Worm (Caenorhabditis elegans) whole organism, L1 larva: Measurements from ENCODE around the gene bath-37.

ENCODE experiments used
- C34B4.2 ChIP-seq: sonication (generic microtip); optimal IDR thresholded peaks from 2 replicates; lab custom pipeline; 2017; ENCODE audit warnings: mild to moderate bottlenecking, missing genetic modification characterization, missing compliant biosample characterization
- Y116A8C.19 ChIP-seq: sonication (generic microtip); optimal IDR thresholded peaks from 2 replicates; lab custom pipeline; 2016; ENCODE audit warnings: missing compliant biosample characterization, missing genetic modification characterization, borderline replicate concordance
- aha-1 ChIP-seq: fragments of 150-350 bp; optimal IDR thresholded peaks from 2 replicates; lab custom pipeline; 2014; ENCODE audit warnings: missing biosample characterization, missing genetic modification characterization
- blmp-1 ChIP-seq: fragments of 150-350 bp; optimal IDR thresholded peaks from 2 replicates; lab custom pipeline; 2014; ENCODE audit warnings: missing biosample characterization, missing genetic modification characterization
- ceh-63 ChIP-seq: fragments of 200-800 bp; sonication (Bioruptor generic); optimal IDR thresholded peaks from 2 replicates; lab custom pipeline; 2018; ENCODE audit warnings: mild to moderate bottlenecking, missing genetic modification characterization, missing compliant biosample characterization
- ceh-8 ChIP-seq: fragments of 200-800 bp; sonication (Bioruptor generic); optimal IDR thresholded peaks from 2 replicates; lab custom pipeline; 2018; ENCODE audit warnings: mild to moderate bottlenecking, missing genetic modification characterization, moderate library complexity, missing compliant biosample characterization
- ceh-82 ChIP-seq, 3 experiments: fragments of 150-350 bp in 1 of 3; sonication (generic microtip) in 2 of 3; optimal IDR thresholded peaks; 2 replicates each; lab custom pipeline; 2014 to 2017; ENCODE audit warnings: missing biosample characterization in 3 of 3, missing genetic modification characterization in 3 of 3
- ces-1 ChIP-seq: fragments of 150-350 bp; optimal IDR thresholded peaks from 2 replicates; lab custom pipeline; 2014; ENCODE audit warnings: missing biosample characterization, missing genetic modification reagents, missing genetic modification characterization
- dpl-1 ChIP-seq, 3 experiments: fragments of 150-350 bp in 2 of 3; sonication (generic microtip) in 1 of 3; optimal IDR thresholded peaks; 2 replicates each; lab custom pipeline; 2014 to 2017; ENCODE audit warnings: missing biosample characterization in 3 of 3, missing genetic modification characterization in 3 of 3, missing genetic modification reagents in 3 of 3
- dsc-1 ChIP-seq: sonication (generic microtip); optimal IDR thresholded peaks from 2 replicates; lab custom pipeline; 2016; ENCODE audit warnings: mild to moderate bottlenecking, missing genetic modification characterization, missing compliant biosample characterization
- efl-1 ChIP-seq, 4 experiments: fragments of 150-350 bp; optimal IDR thresholded peaks in 3 of 4; peaks in 1 of 4; 1 replicate in 1 of 4; 2 replicates in 3 of 4; lab custom pipeline; 2014; ENCODE audit warnings: missing biosample characterization in 2 of 4, missing genetic modification characterization in 2 of 4, missing genetic modification reagents in 2 of 4
- efl-3 ChIP-seq: fragments of 200-800 bp; sonication (Bioruptor generic); optimal IDR thresholded peaks from 2 replicates; lab custom pipeline; 2018; ENCODE audit warnings: mild to moderate bottlenecking, missing genetic modification characterization, missing compliant biosample characterization
- egl-13 ChIP-seq: sonication (generic microtip); optimal IDR thresholded peaks from 2 replicates; lab custom pipeline; 2016; ENCODE audit warnings: missing genotype, missing genetic modification reagents, missing genetic modification characterization, missing compliant biosample characterization
- egl-27 ChIP-seq, 2 experiments: fragments of 150-350 bp in 1 of 2; sonication (generic microtip); optimal IDR thresholded peaks; 3 replicates each; lab custom pipeline; 2017 to 2018; ENCODE audit warnings: missing biosample characterization in 2 of 2, missing genetic modification characterization in 2 of 2, missing genetic modification reagents in 2 of 2
- elt-3 ChIP-seq, 6 experiments: fragments of 150-350 bp in 1 of 6; sonication (generic microtip); optimal IDR thresholded peaks; 2 replicates each; lab custom pipeline; 2017 to 2018; ENCODE audit warnings: missing biosample characterization in 6 of 6, missing genetic modification characterization in 6 of 6, inconsistent platforms in 1 of 6
- fkh-10 ChIP-seq: sonication (generic microtip); optimal IDR thresholded peaks from 2 replicates; lab custom pipeline; 2017; ENCODE audit warnings: missing biosample characterization, missing genetic modification reagents, missing genetic modification characterization
- fkh-4 ChIP-seq: sonication (generic microtip); optimal IDR thresholded peaks from 2 replicates; lab custom pipeline; 2016; ENCODE audit warnings: missing compliant biosample characterization, missing genetic modification characterization, borderline replicate concordance
- fkh-8 ChIP-seq: sonication (generic microtip); optimal IDR thresholded peaks from 2 replicates; lab custom pipeline; 2016; ENCODE audit warnings: mild to moderate bottlenecking, missing genetic modification characterization, missing compliant biosample characterization
- grh-1 ChIP-seq: fragments of 200-800 bp; sonication (Bioruptor generic); IDR thresholded peaks from 2 replicates; pipeline ENCODE4 v1.3.6; 2022; ENCODE audit warnings: missing genetic modification reagents, missing genetic modification characterization, missing compliant biosample characterization
- isw-1 ChIP-seq: fragments of 200-800 bp; sonication (Bioruptor generic); IDR thresholded peaks from 2 replicates; pipeline ENCODE4 v1.3.6; 2022; ENCODE audit warnings: missing genetic modification characterization, missing compliant biosample characterization
- lin-13 ChIP-seq: fragments of 150-350 bp; optimal IDR thresholded peaks from 2 replicates; lab custom pipeline; 2014; ENCODE audit warnings: missing biosample characterization, missing genetic modification reagents, missing genetic modification characterization
- lin-15B ChIP-seq: fragments of 150-350 bp; sonication (generic microtip); optimal IDR thresholded peaks from 3 replicates; lab custom pipeline; 2014; ENCODE audit warnings: missing biosample characterization, missing genetic modification characterization
- lin-35 ChIP-seq, 2 experiments: fragments of 150-350 bp; optimal IDR thresholded peaks; 2 replicates each; lab custom pipeline; 2014; ENCODE audit warnings: missing biosample characterization in 2 of 2, missing genetic modification characterization in 2 of 2, missing genetic modification reagents in 2 of 2
- lir-3 ChIP-seq: sonication (generic microtip); optimal IDR thresholded peaks from 2 replicates; lab custom pipeline; 2016; ENCODE audit warnings: mild to moderate bottlenecking, missing genetic modification characterization, moderate library complexity, missing compliant biosample characterization; ENCODE audit not compliant: poor library complexity
- lsy-2 ChIP-seq, 2 experiments: fragments of 150-350 bp; optimal IDR thresholded peaks; 2 replicates each; lab custom pipeline; 2014; ENCODE audit warnings: missing biosample characterization in 2 of 2, missing genetic modification characterization in 2 of 2
- mab-9 ChIP-seq: fragments of 200-800 bp; sonication (Bioruptor generic); IDR thresholded peaks from 2 replicates; pipeline ENCODE4 v1.3.6; 2022; ENCODE audit warnings: missing genetic modification reagents, missing genetic modification characterization, missing compliant biosample characterization
- mep-1 ChIP-seq: fragments of 150-350 bp; optimal IDR thresholded peaks from 2 replicates; lab custom pipeline; 2014; ENCODE audit warnings: missing biosample characterization, missing genetic modification characterization
- nhr-12 ChIP-seq: sonication (generic microtip); optimal IDR thresholded peaks from 2 replicates; lab custom pipeline; 2017; ENCODE audit warnings: missing biosample characterization, missing genetic modification characterization
- nhr-19 ChIP-seq: fragments of 200-800 bp; sonication (Bioruptor generic); conservative IDR thresholded peaks from 2 replicates; pipeline ENCODE4 v1.3.6; 2022; ENCODE audit warnings: missing genetic modification characterization, missing compliant biosample characterization
- nhr-20 ChIP-seq: sonication (generic microtip); optimal IDR thresholded peaks from 2 replicates; lab custom pipeline; 2016; ENCODE audit warnings: mild to moderate bottlenecking, missing genetic modification characterization, missing compliant biosample characterization
- nhr-28 ChIP-seq: fragments of 150-350 bp; optimal IDR thresholded peaks from 2 replicates; lab custom pipeline; 2014; ENCODE audit warnings: missing biosample characterization, missing genetic modification characterization
- nhr-47 ChIP-seq: sonication (generic microtip); optimal IDR thresholded peaks from 2 replicates; lab custom pipeline; 2016; ENCODE audit warnings: mild to moderate bottlenecking, missing genetic modification characterization, moderate library complexity, missing compliant biosample characterization
- nhr-71 ChIP-seq: sonication (generic microtip); optimal IDR thresholded peaks from 2 replicates; lab custom pipeline; 2016; ENCODE audit warnings: mild to moderate bottlenecking, missing genetic modification characterization, moderate library complexity, missing compliant biosample characterization
- nhr-76 ChIP-seq: sonication (generic microtip); optimal IDR thresholded peaks from 2 replicates; lab custom pipeline; 2017; ENCODE audit warnings: missing biosample characterization, missing genetic modification characterization
- nhr-77 ChIP-seq: fragments of 150-350 bp; optimal IDR thresholded peaks from 2 replicates; lab custom pipeline; 2014; ENCODE audit warnings: missing biosample characterization, missing genetic modification characterization
- nhr-85 ChIP-seq: sonication (generic microtip); peaks from one replicate; lab custom pipeline; 2016; ENCODE audit warnings: missing genetic modification characterization, inconsistent platforms, missing compliant biosample characterization
- nhr-90 ChIP-seq: sonication (generic microtip); optimal IDR thresholded peaks from 2 replicates; lab custom pipeline; 2016; ENCODE audit warnings: mild to moderate bottlenecking, missing genetic modification characterization, missing compliant biosample characterization; ENCODE audit not compliant: poor library complexity
- pag-3 ChIP-seq: sonication (generic microtip); optimal IDR thresholded peaks from 2 replicates; lab custom pipeline; 2017; ENCODE audit warnings: missing genetic modification characterization, mild to moderate bottlenecking, missing compliant biosample characterization, antibody characterized with exemption, borderline replicate concordance; ENCODE audit not compliant: insufficient read depth
- pqm-1 ChIP-seq: sonication (generic microtip); optimal IDR thresholded peaks from 3 replicates; lab custom pipeline; 2017; ENCODE audit warnings: missing biosample characterization, missing genetic modification characterization
- rnt-1 ChIP-seq: sonication (generic microtip); optimal IDR thresholded peaks from 2 replicates; lab custom pipeline; 2016; ENCODE audit warnings: mild to moderate bottlenecking, missing genetic modification characterization, moderate library complexity, missing compliant biosample characterization
- snu-23 ChIP-seq: sonication (generic microtip); optimal IDR thresholded peaks from 2 replicates; lab custom pipeline; 2016; ENCODE audit warnings: missing genetic modification characterization, missing compliant biosample characterization
- sptf-1 ChIP-seq: fragments of 150-350 bp; optimal IDR thresholded peaks from 2 replicates; lab custom pipeline; 2014; ENCODE audit warnings: missing biosample characterization, missing genetic modification characterization
- sup-37 ChIP-seq: fragments of 200-800 bp; sonication (Bioruptor generic); optimal IDR thresholded peaks from 2 replicates; lab custom pipeline; 2018; ENCODE audit warnings: mild to moderate bottlenecking, missing genetic modification characterization, missing compliant biosample characterization
- swsn-7 ChIP-seq: sonication (generic microtip); optimal IDR thresholded peaks from 2 replicates; lab custom pipeline; 2016; ENCODE audit warnings: missing genetic modification characterization, missing compliant biosample characterization
- unc-130 ChIP-seq: fragments of 150-350 bp; optimal IDR thresholded peaks from 2 replicates; lab custom pipeline; 2017; ENCODE audit warnings: missing biosample characterization, missing genetic modification characterization, inconsistent platforms
- unc-86 ChIP-seq: sonication (generic microtip); optimal IDR thresholded peaks from 2 replicates; lab custom pipeline; 2016; ENCODE audit warnings: missing genetic modification characterization, missing compliant biosample characterization
- vab-15 ChIP-seq: sonication (generic microtip); optimal IDR thresholded peaks from 2 replicates; lab custom pipeline; 2017; ENCODE audit warnings: missing genotype, mild to moderate bottlenecking, missing genetic modification characterization, missing compliant biosample characterization
- xbp-1 ChIP-seq: sonication (generic microtip); optimal IDR thresholded peaks from 2 replicates; lab custom pipeline; 2016; ENCODE audit warnings: missing genetic modification characterization, missing compliant biosample characterization
- zag-1 ChIP-seq: fragments of 150-350 bp; optimal IDR thresholded peaks from 2 replicates; lab custom pipeline; 2014; ENCODE audit warnings: missing biosample characterization, missing genetic modification characterization
- zip-4 ChIP-seq: fragments of 200-800 bp; sonication (Bioruptor generic); optimal IDR thresholded peaks from 2 replicates; lab custom pipeline; 2018; ENCODE audit warnings: mild to moderate bottlenecking, missing genetic modification characterization, moderate library complexity, missing compliant biosample characterization

The bath-37 gene

DNA sequence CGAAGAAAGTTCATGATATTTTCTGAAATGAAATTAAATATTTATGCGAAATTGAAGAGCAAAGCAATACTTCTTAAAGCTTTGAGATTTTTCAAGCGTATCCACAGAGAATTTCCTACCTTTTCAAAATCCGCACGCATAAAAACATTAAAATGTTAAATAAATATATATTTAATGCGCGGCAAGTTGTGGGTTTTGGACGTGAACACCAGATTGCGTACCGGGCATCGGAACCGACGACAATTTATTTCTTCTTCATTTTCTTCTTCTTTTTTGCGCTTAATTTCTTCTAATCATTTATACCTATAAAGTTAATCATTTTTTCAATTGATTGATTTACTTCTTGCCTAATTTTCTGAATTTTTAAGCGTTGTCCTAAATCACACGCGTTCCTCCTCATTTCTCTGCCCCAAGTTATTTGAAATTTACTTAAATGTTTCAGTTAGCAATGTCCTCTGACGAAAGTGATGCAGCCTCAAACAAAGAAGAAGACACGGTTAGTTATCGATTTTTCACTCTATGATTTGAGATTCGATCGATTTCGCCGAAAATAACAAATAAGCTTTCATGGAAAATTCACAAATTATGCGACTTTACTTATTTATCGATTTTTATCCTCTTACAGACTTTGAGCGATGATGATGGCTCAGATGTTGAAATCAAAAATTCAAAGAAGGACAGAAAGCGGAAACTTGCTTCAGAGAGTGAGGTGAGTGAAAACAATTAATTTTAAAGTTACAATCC, 17.5 kb upstream of the bath-37 start, which contains the start of the genes bre-5 and spt-5:
TSS of gene bre-5 (minus strand) at position 167 of the 744 bp plus-strand sequence.
TSS of gene spt-5 (plus strand) at position 443 of the 744 bp plus-strand sequence.
- TF ChIP-seq nhr-76 (tag; lab: Kevin White, UChicago) (no peak), rnt-1 (peak; percentile 5), mab-9 (no peak), fkh-10 (GFP tag; lab: Kevin White, UChicago) (no peak), nhr-77 (tag; lab: Kevin White, UChicago) (no peak), dsc-1 (tag; lab: Kevin White, UChicago) (no peak), efl-3 (GFP tag; lab: Kevin White, UChicago) (no peak), nhr-20 (tag; lab: Kevin White, UChicago) (peak; percentile 34), elt-3 (tag; optimal IDR thresholded peaks at IDR 0.05; lab: Kevin White, UChicago) (no peak), vab-15 (no peak), Y116A8C.19 (no peak), egl-13 (tag; lab: Kevin White, UChicago) (no peak), ceh-63 (GFP tag; lab: Kevin White, UChicago) (no peak), sptf-1 (tag; lab: Kevin White, UChicago) (no peak), xbp-1 (tag; lab: Kevin White, UChicago) (peak; percentile 16), grh-1 (no peak), swsn-7 (peak; percentile 25), unc-86 (no peak), unc-130 (tag; lab: Kevin White, UChicago) (peak; percentile 61), lir-3 (tag; lab: Kevin White, UChicago) (no peak), nhr-12 (tag; lab: Kevin White, UChicago) (no peak), lin-35 (GFP tag; optimal IDR thresholded peaks at IDR 0.05; lab: Kevin White, UChicago) (peak; percentile 29 to 38), ces-1 (GFP tag; lab: Kevin White, UChicago) (no peak), nhr-47 (tag; lab: Kevin White, UChicago) (peak; percentile 52), mep-1 (tag; lab: Kevin White, UChicago) (no peak), lin-13 (no peak), lsy-2 (tag; optimal IDR thresholded peaks at IDR 0.05; lab: Kevin White, UChicago) (peak; percentile 49 to 62), aha-1 (tag; lab: Kevin White, UChicago) (no peak), ceh-82 (tag; optimal IDR thresholded peaks at IDR 0.05; lab: Kevin White, UChicago) (peak in 1 of 3 experiments; percentile 1), pag-3 (tag; lab: Kevin White, UChicago) (no peak), fkh-4 (tag; lab: Kevin White, UChicago) (no peak), egl-27 (tag; optimal IDR thresholded peaks at IDR 0.05; lab: Kevin White, UChicago) (no peak), blmp-1 (tag; lab: Kevin White, UChicago) (no peak), nhr-19 (GFP tag; lab: Robert Waterston, UW) (0 out of 2 replicates have a peak, but pooled peaks have one; percentile 12), fkh-8 (tag; lab: Kevin White, UChicago) (no peak), zip-4 (no peak), nhr-71 (tag; lab: Kevin White, UChicago) (peak; percentile 48), nhr-85 (peak; percentile 45), ceh-8 (GFP tag; lab: Kevin White, UChicago) (no peak), isw-1 (GFP tag; lab: Robert Waterston, UW) (no peak), nhr-90 (tag; lab: Kevin White, UChicago) (no peak), efl-1 (optimal IDR thresholded peaks at IDR 0.05; lab: Kevin White, UChicago) (peak; percentile 24 to 47), efl-1 (GFP tag; optimal IDR thresholded peaks at IDR 0.05 in 1 of 2; lab: Kevin White, UChicago) (peak; percentile 50 to 72), C34B4.2 (tag; lab: Kevin White, UChicago) (no peak), snu-23 (GFP tag; lab: Kevin White, UChicago) (peak; percentile 41), pqm-1 (no peak), dpl-1 (GFP tag; optimal IDR thresholded peaks at IDR 0.05; lab: Kevin White, UChicago) (peak; percentile 5 to 40 (median 35)), sup-37 (GFP tag; lab: Kevin White, UChicago) (no peak), lin-15B (no peak), nhr-28 (tag; lab: Kevin White, UChicago) (no peak), zag-1 (tag; lab: Kevin White, UChicago) (no peak)
